Worm (Caenorhabditis elegans) whole organism, mixed stage, embryonic: Measurements from ENCODE around the gene T04B8.5.

ENCODE experiments used
- M03D4.4 ChIP-seq: sonication (generic microtip); optimal IDR thresholded peaks from 2 replicates; lab custom pipeline; 2017; ENCODE audit warnings: mild to moderate bottlenecking, missing genetic modification characterization, missing compliant biosample characterization
- bed-3 ChIP-seq: fragments of 200-800 bp; sonication (Bioruptor generic); optimal IDR thresholded peaks from 3 replicates; lab custom pipeline; 2018; ENCODE audit warnings: mild to moderate bottlenecking, missing genetic modification characterization, moderate library complexity, missing compliant biosample characterization
- blmp-1 ChIP-seq: fragments of 150-350 bp; optimal IDR thresholded peaks from 2 replicates; lab custom pipeline; 2014; ENCODE audit warnings: missing biosample characterization, missing genetic modification characterization
- ceh-39 ChIP-seq: fragments of 150-350 bp; optimal IDR thresholded peaks from 2 replicates; lab custom pipeline; 2014; ENCODE audit warnings: missing biosample characterization, missing genetic modification characterization
- ceh-43 ChIP-seq: fragments of 200-800 bp; sonication (Bioruptor generic); optimal IDR thresholded peaks from 2 replicates; lab custom pipeline; 2018; ENCODE audit warnings: mild to moderate bottlenecking, missing genetic modification characterization, moderate library complexity, missing compliant biosample characterization
- ceh-83 ChIP-seq: fragments of 200-800 bp; sonication (Bioruptor generic); optimal IDR thresholded peaks from 2 replicates; lab custom pipeline; 2018; ENCODE audit warnings: mild to moderate bottlenecking, missing genetic modification characterization, missing compliant biosample characterization
- ces-1 ChIP-seq: fragments of 150-350 bp; optimal IDR thresholded peaks from 2 replicates; lab custom pipeline; 2014; ENCODE audit warnings: missing biosample characterization, missing genetic modification reagents, missing genetic modification characterization
- cnd-1 ChIP-seq: fragments of 200-800 bp; sonication (Bioruptor generic); optimal IDR thresholded peaks from 2 replicates; lab custom pipeline; 2018; ENCODE audit warnings: mild to moderate bottlenecking, missing genetic modification characterization, missing compliant biosample characterization
- elt-1 ChIP-seq: sonication (generic microtip); optimal IDR thresholded peaks from 2 replicates; lab custom pipeline; 2017; ENCODE audit warnings: missing genetic modification characterization, mild to moderate bottlenecking, missing compliant biosample characterization, antibody characterized with exemption, moderate library complexity, borderline replicate concordance; ENCODE audit not compliant: insufficient read depth
- elt-3 ChIP-seq: fragments of 150-350 bp; optimal IDR thresholded peaks from 2 replicates; lab custom pipeline; 2014; ENCODE audit warnings: missing biosample characterization, missing genetic modification characterization
- flh-1 ChIP-seq: fragments of 200-800 bp; sonication (Bioruptor generic); optimal IDR thresholded peaks from 2 replicates; lab custom pipeline; 2018; ENCODE audit warnings: mild to moderate bottlenecking, missing genetic modification characterization, moderate library complexity, missing compliant biosample characterization
- ham-2 ChIP-seq: fragments of 200-800 bp; sonication (Bioruptor generic); optimal IDR thresholded peaks from 2 replicates; lab custom pipeline; 2018; ENCODE audit warnings: mild to moderate bottlenecking, missing genetic modification characterization, missing compliant biosample characterization
- hlh-1 ChIP-seq: fragments of 150-350 bp; optimal IDR thresholded peaks from 2 replicates; lab custom pipeline; 2014; ENCODE audit warnings: missing biosample characterization, missing genetic modification reagents, missing genetic modification characterization
- lin-32 ChIP-seq: fragments of 200-800 bp; sonication (Bioruptor generic); optimal IDR thresholded peaks from 2 replicates; lab custom pipeline; 2018; ENCODE audit warnings: mild to moderate bottlenecking, missing genetic modification characterization, missing compliant biosample characterization
- lsy-2 ChIP-seq: fragments of 150-350 bp; optimal IDR thresholded peaks from 2 replicates; lab custom pipeline; 2014; ENCODE audit warnings: missing biosample characterization, missing genetic modification characterization
- mab-5 ChIP-seq: fragments of 150-350 bp; optimal IDR thresholded peaks from 2 replicates; lab custom pipeline; 2014; ENCODE audit warnings: missing biosample characterization, missing genetic modification characterization
- mep-1 ChIP-seq: fragments of 150-350 bp; optimal IDR thresholded peaks from 2 replicates; lab custom pipeline; 2017; ENCODE audit warnings: missing biosample characterization, missing genetic modification reagents, missing genetic modification characterization, inconsistent platforms
- mls-2 ChIP-seq: sonication (generic microtip); optimal IDR thresholded peaks from 2 replicates; lab custom pipeline; 2016; ENCODE audit warnings: mild to moderate bottlenecking, missing genetic modification characterization, moderate library complexity, missing compliant biosample characterization
- nhr-2 ChIP-seq: fragments of 150-350 bp; optimal IDR thresholded peaks from 2 replicates; lab custom pipeline; 2014; ENCODE audit warnings: missing biosample characterization, missing genetic modification characterization
- nhr-237 ChIP-seq: fragments of 150-350 bp; optimal IDR thresholded peaks from 2 replicates; lab custom pipeline; 2014; ENCODE audit warnings: missing biosample characterization, missing genetic modification characterization
- nhr-28 ChIP-seq: fragments of 150-350 bp; optimal IDR thresholded peaks from 2 replicates; lab custom pipeline; 2014; ENCODE audit warnings: missing biosample characterization, missing genetic modification characterization
- nhr-76 ChIP-seq: sonication (generic microtip); optimal IDR thresholded peaks from 2 replicates; lab custom pipeline; 2017; ENCODE audit warnings: missing biosample characterization, missing genetic modification characterization
- pha-4 ChIP-seq: fragments of 150-350 bp; optimal IDR thresholded peaks from 2 replicates; lab custom pipeline; 2018; ENCODE audit warnings: missing biosample characterization, missing genetic modification reagents, missing genetic modification characterization
- snpc-4 ChIP-seq: fragments of 150-350 bp; optimal IDR thresholded peaks from 2 replicates; lab custom pipeline; 2014; ENCODE audit warnings: missing biosample characterization, missing genetic modification characterization
- tbx-8 ChIP-seq: fragments of 200-800 bp; sonication (Bioruptor generic); optimal IDR thresholded peaks from 2 replicates; lab custom pipeline; 2018; ENCODE audit warnings: mild to moderate bottlenecking, missing genetic modification characterization, moderate library complexity, missing compliant biosample characterization
- unc-120 ChIP-seq: sonication (generic microtip); optimal IDR thresholded peaks from 2 replicates; lab custom pipeline; 2017; ENCODE audit warnings: missing genetic modification characterization, missing compliant biosample characterization; ENCODE audit not compliant: poor library complexity, severe bottlenecking
- unc-39 ChIP-seq: fragments of 150-350 bp; optimal IDR thresholded peaks from 2 replicates; lab custom pipeline; 2014; ENCODE audit warnings: missing biosample characterization, missing genetic modification characterization
- unc-62 ChIP-seq: fragments of 150-350 bp; optimal IDR thresholded peaks from 2 replicates; lab custom pipeline; 2014; ENCODE audit warnings: missing biosample characterization, missing genetic modification reagents, missing genetic modification characterization
- zip-8 ChIP-seq: fragments of 150-350 bp; optimal IDR thresholded peaks from 2 replicates; lab custom pipeline; 2014; ENCODE audit warnings: missing biosample characterization, missing genetic modification characterization
- ztf-11 ChIP-seq: fragments of 150-350 bp; optimal IDR thresholded peaks from 2 replicates; lab custom pipeline; 2014; ENCODE audit warnings: missing biosample characterization, missing genetic modification characterization

T04B8.5 gene

DNA sequence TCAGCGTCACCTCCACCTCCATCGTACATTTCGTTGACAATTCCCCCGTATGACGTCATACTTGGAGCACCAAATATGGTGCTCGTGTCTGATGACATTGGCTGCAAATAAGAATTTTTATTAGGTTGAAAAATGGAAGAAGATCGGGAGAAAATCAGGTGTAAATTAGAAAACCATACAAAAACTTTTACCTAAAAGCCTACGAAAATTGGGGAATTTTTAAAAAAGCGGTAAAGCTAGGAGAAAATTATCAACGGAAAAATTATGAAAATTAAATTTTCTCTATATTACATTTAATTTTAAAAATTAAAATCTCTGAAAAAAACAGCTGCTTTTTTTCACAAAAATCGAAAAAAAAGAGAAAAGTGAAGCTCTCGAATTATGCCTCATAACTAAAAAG, at the start of gene T04B8.5:
Gene T04B8.5 (minus strand): TSS at position 101 of the 400 bp plus-strand sequence.
- TF ChIP-seq zip-8 (tag; lab: Kevin White, UChicago) = peak; percentile 86
- TF ChIP-seq blmp-1 (tag; lab: Kevin White, UChicago) = no peak

DNA sequence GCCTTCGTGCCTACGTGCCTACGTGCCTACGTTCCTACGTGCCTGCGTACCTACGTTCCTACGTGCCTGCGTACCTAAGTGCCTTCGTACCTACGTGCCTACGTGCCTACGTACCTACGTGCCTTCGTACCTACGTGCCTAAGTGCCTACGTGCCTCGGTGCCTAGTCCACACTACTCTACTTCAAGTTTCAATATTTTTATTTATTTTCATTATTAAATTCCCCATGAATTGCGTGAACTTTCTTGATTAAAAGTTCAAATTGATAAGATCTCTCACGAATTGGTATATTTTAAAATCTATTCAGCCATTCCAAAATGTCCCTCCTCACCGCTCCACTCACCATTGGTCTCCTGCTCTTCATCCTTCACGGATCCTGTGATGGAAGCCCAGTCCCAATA, 49.8 kb upstream of the T04B8.5 start, which contains the start of gene Y39F10C.3:
Gene Y39F10C.3 (plus strand): TSS at position 301 of the 400 bp plus-strand sequence.
- TF ChIP-seq pha-4 (tag; lab: Kevin White, UChicago) = no peak
- TF ChIP-seq cnd-1 (tag; lab: Kevin White, UChicago) = no peak
- TF ChIP-seq ceh-39 = no peak
- no peak for TF ChIP-seq unc-120
- no peak for TF ChIP-seq ces-1
- no peak for TF ChIP-seq elt-1
- TF ChIP-seq nhr-76 (tag; lab: Kevin White, UChicago) = no peak
- no peak for TF ChIP-seq nhr-28 (tag; lab: Kevin White, UChicago)
- no peak for TF ChIP-seq snpc-4
- no peak for TF ChIP-seq unc-39 (tag; lab: Kevin White, UChicago)
- TF ChIP-seq bed-3 (GFP tag; lab: Kevin White, UChicago) = no peak
- TF ChIP-seq elt-3 = no peak
- TF ChIP-seq ham-2 = no peak
- TF ChIP-seq lin-32 (GFP tag; lab: Kevin White, UChicago) = no peak

DNA sequence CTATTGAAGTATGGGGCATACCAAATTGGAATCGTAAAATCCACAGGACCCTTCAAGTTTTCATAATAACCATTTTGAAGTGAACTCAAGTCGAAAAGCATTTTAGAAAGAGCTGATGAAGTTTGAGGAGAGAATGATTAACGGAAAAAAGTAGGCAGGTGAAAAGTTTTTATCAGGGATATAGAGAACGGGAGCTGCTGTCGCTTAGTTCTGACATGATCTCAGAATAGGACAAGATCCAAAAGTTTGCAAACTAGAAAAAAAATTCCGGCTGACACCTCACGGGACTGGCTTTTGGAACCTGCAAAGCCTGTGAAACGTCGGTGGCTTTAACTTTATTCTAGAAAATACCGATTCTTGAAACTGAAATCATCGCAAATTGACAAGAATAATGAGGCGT, 46.7 kb upstream of the T04B8.5 start, which contains the start of gene sri-46:
Gene sri-46 (minus strand): TSS at position 101 of the 400 bp plus-strand sequence.
- no peak for TF ChIP-seq ceh-39
- TF ChIP-seq, all 35 proteins: peak for 0

DNA sequence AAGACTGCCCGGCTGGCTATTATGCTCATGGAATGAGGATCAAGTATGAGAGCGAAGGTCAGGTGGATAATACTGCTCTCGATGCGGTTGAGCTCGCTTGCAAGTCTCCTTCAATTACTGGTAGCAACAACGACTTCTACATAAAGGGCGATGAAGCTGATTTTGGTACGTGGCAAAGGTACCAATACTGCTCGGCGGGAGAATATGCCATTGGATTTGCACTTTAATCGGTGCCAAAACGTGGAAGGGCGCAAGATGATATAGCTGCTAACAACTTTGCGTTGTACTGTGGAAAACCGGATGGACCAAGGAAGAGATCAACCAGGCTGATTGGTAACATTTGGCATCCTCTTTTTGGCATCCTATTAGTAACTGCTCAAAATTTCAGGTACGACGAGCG, 43.5 kb upstream of the T04B8.5 start:
- TF ChIP-seq hlh-1 (no peak), mab-5 (tag; lab: Kevin White, UChicago) (no peak), M03D4.4 (tag; lab: Kevin White, UChicago) (no peak), elt-1 (no peak), cnd-1 (tag; lab: Kevin White, UChicago) (no peak), tbx-8 (GFP tag; lab: Kevin White, UChicago) (no peak), nhr-28 (tag; lab: Kevin White, UChicago) (no peak), unc-39 (tag; lab: Kevin White, UChicago) (no peak), lsy-2 (tag; lab: Kevin White, UChicago) (no peak), mls-2 (no peak), nhr-237 (no peak), snpc-4 (no peak), nhr-76 (tag; lab: Kevin White, UChicago) (no peak), lin-32 (GFP tag; lab: Kevin White, UChicago) (no peak), ceh-43 (GFP tag; lab: Kevin White, UChicago) (no peak), ztf-11 (no peak), ceh-83 (GFP tag; lab: Kevin White, UChicago) (no peak), ham-2 (no peak), ceh-39 (no peak), unc-120 (no peak)

DNA sequence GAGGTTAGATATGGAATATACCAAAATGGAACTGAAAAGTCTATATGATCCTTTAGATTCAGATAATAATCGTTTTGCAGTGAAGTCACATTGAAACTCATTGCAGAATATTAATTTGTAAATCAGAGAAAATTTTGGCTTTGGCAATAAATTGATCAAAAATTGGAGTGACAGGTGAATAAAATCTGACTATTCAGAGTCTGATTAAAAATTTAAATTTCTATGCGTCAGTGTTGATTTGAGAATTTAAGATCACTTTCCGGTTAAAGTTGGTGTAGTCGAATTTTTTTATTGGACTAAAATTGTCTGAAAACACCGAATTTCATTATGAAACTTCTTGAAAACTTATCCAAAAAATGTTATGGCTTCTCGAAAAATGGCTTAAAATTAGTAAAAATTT, 37.4 kb upstream of the T04B8.5 start, which contains the start of gene sri-45:
Gene sri-45 (minus strand): TSS at position 101 of the 400 bp plus-strand sequence.
- TF ChIP-seq unc-62 (no peak), zip-8 (tag; lab: Kevin White, UChicago) (no peak), snpc-4 (no peak), cnd-1 (tag; lab: Kevin White, UChicago) (no peak), nhr-28 (tag; lab: Kevin White, UChicago) (no peak), lsy-2 (tag; lab: Kevin White, UChicago) (no peak), ceh-43 (GFP tag; lab: Kevin White, UChicago) (no peak), mep-1 (tag; lab: Kevin White, UChicago) (no peak), tbx-8 (GFP tag; lab: Kevin White, UChicago) (no peak), hlh-1 (no peak), unc-39 (tag; lab: Kevin White, UChicago) (no peak), lin-32 (GFP tag; lab: Kevin White, UChicago) (no peak), ceh-39 (no peak), flh-1 (GFP tag; lab: Kevin White, UChicago) (no peak)

DNA sequence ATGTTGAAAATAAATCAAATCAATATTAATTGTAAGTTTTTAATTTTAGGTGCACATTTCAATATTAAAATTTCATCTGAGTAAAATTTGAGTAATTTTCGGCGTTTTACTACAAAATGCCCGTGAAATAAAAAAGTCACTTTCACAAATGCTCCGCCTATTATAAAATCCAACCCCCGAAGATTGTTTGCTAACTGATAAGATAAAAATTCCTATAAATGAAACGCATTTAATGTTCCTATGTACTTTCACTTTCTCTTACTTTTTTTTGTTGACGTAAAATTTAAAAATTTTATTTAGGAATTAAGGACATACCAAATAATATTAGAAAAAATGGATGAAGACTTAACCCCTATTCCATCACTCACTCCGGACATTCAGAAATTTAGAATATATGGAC, 34.0 kb upstream of the T04B8.5 start, which contains the start of gene sdz-24:
Gene sdz-24 (plus strand): TSS at position 301 of the 400 bp plus-strand sequence.
- TF ChIP-seq lin-32 (GFP tag; lab: Kevin White, UChicago) (no peak), elt-1 (no peak), nhr-2 (tag; lab: Kevin White, UChicago) (no peak), flh-1 (GFP tag; lab: Kevin White, UChicago) (no peak), cnd-1 (tag; lab: Kevin White, UChicago) (no peak)
- TF ChIP-seq, all 35 proteins: peak for 0
